In the genomic region with DNA sequence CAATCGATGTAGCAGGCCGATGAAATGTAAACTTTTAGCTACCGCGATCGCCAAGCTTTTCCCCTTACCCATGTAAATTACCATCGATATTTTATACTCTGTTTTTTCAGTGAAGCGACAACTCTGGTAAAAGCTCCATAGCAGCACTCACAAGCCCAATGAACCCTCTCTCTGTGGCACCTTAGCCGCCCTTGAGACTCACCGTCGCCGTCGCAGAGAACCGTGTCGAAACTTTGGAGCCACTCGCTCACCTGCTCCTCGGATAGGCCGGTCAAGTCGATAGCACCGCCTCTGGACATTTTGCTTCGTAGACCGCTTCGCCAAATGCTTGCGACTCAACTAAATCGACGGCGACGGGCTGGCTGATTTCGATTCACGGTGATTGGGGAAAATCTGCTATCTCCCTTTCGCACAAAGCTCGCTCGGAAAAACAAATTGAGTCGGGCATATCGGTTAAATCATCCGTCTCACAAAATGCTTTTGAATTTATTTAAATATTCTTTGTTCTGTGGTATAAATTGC, we compare ENCODE assay signal across 3 fruit fly cellular contexts.
TF ChIP-seq lines count a peak whose summit lies in the region.

A gene (minus strand): TSS at position 343 of the 522 bp plus-strand sequence.

TF ChIP-seq in whole organism, adult, 20 proteins besides CTCF, POLR2A, EP300 and RAD21 (continued from another document):
- peak; percentile 60 for TF ChIP-seq CG7101 (tag; optimal IDR thresholded peaks at IDR 0.05; lab: Kevin White, UChicago)
- no peak for TF ChIP-seq CG1620 (GFP tag; optimal IDR thresholded peaks at IDR 0.05; lab: Kevin White, UChicago)
- TF ChIP-seq CG33017 (tag; optimal IDR thresholded peaks at IDR 0.05; lab: Kevin White, UChicago), result peak; percentile 57

TF ChIP-seq in whole organism, embryonic, 481 proteins besides CTCF, POLR2A, EP300 and RAD21 (continued from another document and continues in another):
- TF ChIP-seq sim (GFP tag; IDR thresholded peaks at IDR 0.05; lab: Robert Waterston, UW), result no peak
- no peak for TF ChIP-seq CG6813 (GFP tag; optimal IDR thresholded peaks at IDR 0.05; lab: Kevin White, UChicago)
- TF ChIP-seq Pdp1 (GFP tag; optimal IDR thresholded peaks at IDR 0.05; lab: Kevin White, UChicago), result no peak
- TF ChIP-seq Med (GFP tag; lab: Kevin White, UChicago), result peak; percentile 93
- no peak for TF ChIP-seq Drgx (GFP tag; IDR thresholded peaks at IDR 0.05; lab: Robert Waterston, UW)
- TF ChIP-seq cato (GFP tag; optimal IDR thresholded peaks at IDR 0.05; lab: Kevin White, UChicago; ENCODE audit: borderline replicate concordance), result no peak
- no peak for TF ChIP-seq Rx (GFP tag; IDR thresholded peaks at IDR 0.05; lab: Robert Waterston, UW)
- peak; percentile 10 for TF ChIP-seq odd (GFP tag; optimal IDR thresholded peaks at IDR 0.05; lab: Kevin White, UChicago)
- no peak for TF ChIP-seq sens-2 (GFP tag; IDR thresholded peaks at IDR 0.05; lab: Robert Waterston, UW)
- peak; percentile 9 for TF ChIP-seq zfh2 (GFP tag; optimal IDR thresholded peaks at IDR 0.05; lab: Kevin White, UChicago)
- TF ChIP-seq da (GFP tag; optimal IDR thresholded peaks at IDR 0.05; lab: Kevin White, UChicago), result no peak
- TF ChIP-seq CG14965 (GFP tag; optimal IDR thresholded peaks at IDR 0.05; lab: Kevin White, UChicago; ENCODE audit: borderline replicate concordance), result no peak
- no peak for TF ChIP-seq C15 (GFP tag; IDR thresholded peaks at IDR 0.05; lab: Robert Waterston, UW)
- TF ChIP-seq CkIIα-i1 (GFP tag; IDR thresholded peaks at IDR 0.05; lab: Robert Waterston, UW), result no peak
- no peak for TF ChIP-seq ttk (GFP tag; IDR thresholded peaks at IDR 0.05; lab: Robert Waterston, UW)
- TF ChIP-seq salm (tag; optimal IDR thresholded peaks at IDR 0.05; lab: Kevin White, UChicago), result no peak
- TF ChIP-seq CG17802 (tag; optimal IDR thresholded peaks at IDR 0.05; lab: Kevin White, UChicago), result no peak
- 0 out of 3 replicates have a peak, but pooled peaks have one; percentile 47 for TF ChIP-seq z (GFP tag; IDR thresholded peaks at IDR 0.05; lab: Robert Waterston, UW)
- TF ChIP-seq vnd (GFP tag; IDR thresholded peaks at IDR 0.05; lab: Robert Waterston, UW; ENCODE audit: partially characterized antibody), result peak; percentile 60; the same call in 2 of the 3 replicates
- TF ChIP-seq Hand (GFP tag; optimal IDR thresholded peaks at IDR 0.05; lab: Kevin White, UChicago), result no peak
- no peak for TF ChIP-seq gem (tag; optimal IDR thresholded peaks at IDR 0.05; lab: Kevin White, UChicago)
- no peak for TF ChIP-seq CG4328 (GFP tag; optimal IDR thresholded peaks at IDR 0.05; lab: Kevin White, UChicago)
- TF ChIP-seq hth (optimal IDR thresholded peaks at IDR 0.05; lab: Kevin White, UChicago), result no peak
- TF ChIP-seq Sry-β (GFP tag; optimal IDR thresholded peaks at IDR 0.05; lab: Kevin White, UChicago), result no peak
- TF ChIP-seq CG32532 (GFP tag; IDR thresholded peaks at IDR 0.05; lab: Robert Waterston, UW), result peak; percentile 68
- TF ChIP-seq CG8290 (GFP tag; optimal IDR thresholded peaks at IDR 0.05; lab: Kevin White, UChicago), result no peak
- peak in 1 of 2 experiments; percentile 72 for TF ChIP-seq CG8290 (tag; optimal IDR thresholded peaks at IDR 0.05; lab: Kevin White, UChicago)
- peak; percentile 39; the same call in 1 of the 2 replicates for TF ChIP-seq slbo (GFP tag; IDR thresholded peaks at IDR 0.05; lab: Robert Waterston, UW)
- no peak for TF ChIP-seq abd-A (tag; optimal IDR thresholded peaks at IDR 0.05; lab: Kevin White, UChicago)
- TF ChIP-seq kay (GFP tag; optimal IDR thresholded peaks at IDR 0.05; lab: Kevin White, UChicago), result no peak
- TF ChIP-seq Trl (optimal IDR thresholded peaks at IDR 0.05; lab: Kevin White, UChicago), result peak; percentile 38 to 75
- peak; percentile 9 for TF ChIP-seq Trl (GFP tag; optimal IDR thresholded peaks at IDR 0.05; lab: Kevin White, UChicago)
- TF ChIP-seq tna (GFP tag; IDR thresholded peaks at IDR 0.05; lab: Robert Waterston, UW; ENCODE audit: partially characterized antibody), result peak; percentile 42; the same call in 1 of the 2 replicates
- no peak for TF ChIP-seq CG3407 (GFP tag; optimal IDR thresholded peaks at IDR 0.05; lab: Kevin White, UChicago)
- no peak for TF ChIP-seq CG8765 (GFP tag; IDR thresholded peaks at IDR 0.05; lab: Robert Waterston, UW)
- TF ChIP-seq fu2 (GFP tag; optimal IDR thresholded peaks at IDR 0.05; lab: Kevin White, UChicago), result no peak
- no peak for TF ChIP-seq wor (GFP tag; IDR thresholded peaks at IDR 0.05; lab: Robert Waterston, UW)
- no peak for TF ChIP-seq fd102C (GFP tag; optimal IDR thresholded peaks at IDR 0.05; lab: Kevin White, UChicago)
- TF ChIP-seq hkb (optimal IDR thresholded peaks at IDR 0.05; lab: Kevin White, UChicago), result no peak
- TF ChIP-seq hkb (GFP tag; IDR thresholded peaks at IDR 0.05; lab: Robert Waterston, UW), result no peak
- TF ChIP-seq Max (GFP tag; optimal IDR thresholded peaks at IDR 0.05; lab: Kevin White, UChicago), result no peak
- TF ChIP-seq gcm2 (GFP tag; optimal IDR thresholded peaks at IDR 0.05; lab: Kevin White, UChicago), result no peak
- TF ChIP-seq CG10543 (GFP tag; optimal IDR thresholded peaks at IDR 0.05; lab: Kevin White, UChicago), result peak; percentile 79
- TF ChIP-seq CG2875 (GFP tag; optimal IDR thresholded peaks at IDR 0.05; lab: Kevin White, UChicago), result no peak
- TF ChIP-seq amos (GFP tag; IDR thresholded peaks at IDR 0.05; lab: Robert Waterston, UW; ENCODE audit: partially characterized antibody), result peak; percentile 65; the same call in 1 of the 2 replicates
- no peak for TF ChIP-seq dmrt11E (tag; optimal IDR thresholded peaks at IDR 0.05; lab: Kevin White, UChicago)
- TF ChIP-seq Dip2 (GFP tag; IDR thresholded peaks at IDR 0.05; lab: Robert Waterston, UW), result no peak
- TF ChIP-seq CG17912 (GFP tag; optimal IDR thresholded peaks at IDR 0.05; lab: Kevin White, UChicago), result no peak
- TF ChIP-seq run (tag; optimal IDR thresholded peaks at IDR 0.05; lab: Kevin White, UChicago), result no peak
- TF ChIP-seq B-H1 (GFP tag; IDR thresholded peaks at IDR 0.05; lab: Robert Waterston, UW), result no peak
- no peak for TF ChIP-seq Awh (GFP tag; IDR thresholded peaks at IDR 0.05; lab: Robert Waterston, UW)
- no peak for TF ChIP-seq NC2β (GFP tag; optimal IDR thresholded peaks at IDR 0.05; lab: Kevin White, UChicago)
- TF ChIP-seq pb (GFP tag; optimal IDR thresholded peaks at IDR 0.05; lab: Kevin White, UChicago), result no peak
- TF ChIP-seq CG3163 (GFP tag; optimal IDR thresholded peaks at IDR 0.05; lab: Kevin White, UChicago), result peak; percentile 14
- no peak for TF ChIP-seq CG2678 (tag; optimal IDR thresholded peaks at IDR 0.05; lab: Kevin White, UChicago)
- no peak for TF ChIP-seq CG43689 (GFP tag; IDR thresholded peaks at IDR 0.05; lab: Robert Waterston, UW)
- no peak for TF ChIP-seq Ets65A (GFP tag; lab: Kevin White, UChicago)
- TF ChIP-seq seq (GFP tag; IDR thresholded peaks at IDR 0.05; lab: Robert Waterston, UW), result no peak
- no peak for TF ChIP-seq sima (GFP tag; optimal IDR thresholded peaks at IDR 0.05; lab: Kevin White, UChicago)
- peak; percentile 40 for TF ChIP-seq Meics (GFP tag; optimal IDR thresholded peaks at IDR 0.05; lab: Kevin White, UChicago)
- no peak for TF ChIP-seq HLH3B (GFP tag; IDR thresholded peaks at IDR 0.05; lab: Robert Waterston, UW)
- no peak for TF ChIP-seq grn (GFP tag; optimal IDR thresholded peaks at IDR 0.05; lab: Kevin White, UChicago)
- TF ChIP-seq caup (GFP tag; optimal IDR thresholded peaks at IDR 0.05; lab: Kevin White, UChicago; ENCODE audit: severe bottlenecking), result peak; percentile 50

TF ChIP-seq in whole organism, prepupa, 60 proteins besides CTCF, POLR2A, EP300 and RAD21 (continued from another document):
- TF ChIP-seq CG6163 (GFP tag; IDR thresholded peaks at IDR 0.05; lab: Robert Waterston, UW), result no peak; the same call in 1 of the 3 replicates
- no peak for TF ChIP-seq CG11902 (GFP tag; optimal IDR thresholded peaks at IDR 0.05; lab: Kevin White, UChicago)
- no peak for TF ChIP-seq Ets21C (GFP tag; optimal IDR thresholded peaks at IDR 0.05; lab: Kevin White, UChicago)
- no peak for TF ChIP-seq Gug (GFP tag; IDR thresholded peaks at IDR 0.05; lab: Robert Waterston, UW)
- no peak for TF ChIP-seq fd85E (GFP tag; optimal IDR thresholded peaks at IDR 0.05; lab: Kevin White, UChicago)
- no peak for TF ChIP-seq net (GFP tag; optimal IDR thresholded peaks at IDR 0.05; lab: Kevin White, UChicago)
- no peak for TF ChIP-seq salr (GFP tag; optimal IDR thresholded peaks at IDR 0.05; lab: Kevin White, UChicago)
- peak; percentile 8 for TF ChIP-seq CG16779 (tag; optimal IDR thresholded peaks at IDR 0.05; lab: Kevin White, UChicago)
- TF ChIP-seq CG3919 (GFP tag; optimal IDR thresholded peaks at IDR 0.05; lab: Kevin White, UChicago), result peak; percentile 18
- no peak for TF ChIP-seq spab (GFP tag; optimal IDR thresholded peaks at IDR 0.05; lab: Kevin White, UChicago)
- no peak for TF ChIP-seq CG10669 (GFP tag; optimal IDR thresholded peaks at IDR 0.05; lab: Kevin White, UChicago)
- no peak for TF ChIP-seq Smox (GFP tag; optimal IDR thresholded peaks at IDR 0.05; lab: Kevin White, UChicago)
- TF ChIP-seq CG11294 (GFP tag; IDR thresholded peaks at IDR 0.05; lab: Robert Waterston, UW), result no peak
- TF ChIP-seq Met (GFP tag; optimal IDR thresholded peaks at IDR 0.05; lab: Kevin White, UChicago), result peak; percentile 29
- TF ChIP-seq Sox15 (GFP tag; optimal IDR thresholded peaks at IDR 0.05; lab: Kevin White, UChicago), result no peak
- no peak for TF ChIP-seq CG6276 (GFP tag; optimal IDR thresholded peaks at IDR 0.05; lab: Kevin White, UChicago)
- TF ChIP-seq CG1621 (tag; optimal IDR thresholded peaks at IDR 0.05; lab: Kevin White, UChicago), result no peak
- TF ChIP-seq CG8319 (GFP tag; optimal IDR thresholded peaks at IDR 0.05; lab: Kevin White, UChicago), result no peak
- TF ChIP-seq Ets96B (tag; optimal IDR thresholded peaks at IDR 0.05; lab: Kevin White, UChicago), result no peak
- no peak for TF ChIP-seq Hr38 (GFP tag; optimal IDR thresholded peaks at IDR 0.05; lab: Kevin White, UChicago)
- no peak for TF ChIP-seq achi (GFP tag; optimal IDR thresholded peaks at IDR 0.05; lab: Kevin White, UChicago)
- TF ChIP-seq eg (GFP tag; IDR thresholded peaks at IDR 0.05; lab: Robert Waterston, UW), result peak; percentile 6; the same call in 1 of the 3 replicates
- TF ChIP-seq Eip75B (GFP tag; optimal IDR thresholded peaks at IDR 0.05; lab: Kevin White, UChicago), result no peak
- TF ChIP-seq vri (GFP tag; optimal IDR thresholded peaks at IDR 0.05; lab: Kevin White, UChicago), result peak; percentile 42
- TF ChIP-seq CG6792 (GFP tag; optimal IDR thresholded peaks at IDR 0.05; lab: Kevin White, UChicago), result no peak
- TF ChIP-seq CG10631 (GFP tag; optimal IDR thresholded peaks at IDR 0.05; lab: Kevin White, UChicago), result no peak
- TF ChIP-seq dac (GFP tag; optimal IDR thresholded peaks at IDR 0.05; lab: Kevin White, UChicago), result no peak
- TF ChIP-seq fd59A (GFP tag; optimal IDR thresholded peaks at IDR 0.05; lab: Kevin White, UChicago), result no peak
- peak; percentile 13 for TF ChIP-seq Hr4 (GFP tag; optimal IDR thresholded peaks at IDR 0.05; lab: Kevin White, UChicago)
- TF ChIP-seq fkh (GFP tag; optimal IDR thresholded peaks at IDR 0.05; lab: Kevin White, UChicago), result no peak
- TF ChIP-seq Sox14 (GFP tag; optimal IDR thresholded peaks at IDR 0.05; lab: Kevin White, UChicago), result peak; percentile 32
- no peak for TF ChIP-seq CG6854 (GFP tag; optimal IDR thresholded peaks at IDR 0.05; lab: Kevin White, UChicago)
- no peak for TF ChIP-seq CG31627 (GFP tag; optimal IDR thresholded peaks at IDR 0.05; lab: Kevin White, UChicago)
- no peak for TF ChIP-seq lz (GFP tag; optimal IDR thresholded peaks at IDR 0.05; lab: Kevin White, UChicago)
- no peak for TF ChIP-seq topi (GFP tag; optimal IDR thresholded peaks at IDR 0.05; lab: Kevin White, UChicago)
- TF ChIP-seq CG8119 (GFP tag; IDR thresholded peaks at IDR 0.05; lab: Robert Waterston, UW), result no peak
- TF ChIP-seq CG8632 (GFP tag; optimal IDR thresholded peaks at IDR 0.05; lab: Kevin White, UChicago), result peak; percentile 8
- TF ChIP-seq CG4318 (GFP tag; optimal IDR thresholded peaks at IDR 0.05; lab: Kevin White, UChicago), result no peak
- TF ChIP-seq cyc (GFP tag; optimal IDR thresholded peaks at IDR 0.05; lab: Kevin White, UChicago), result no peak
- TF ChIP-seq CG32006 (GFP tag; optimal IDR thresholded peaks at IDR 0.05; lab: Kevin White, UChicago), result no peak
- peak; percentile 13 for TF ChIP-seq pdm3 (GFP tag; optimal IDR thresholded peaks at IDR 0.05; lab: Kevin White, UChicago)
- TF ChIP-seq Lpt (GFP tag; optimal IDR thresholded peaks at IDR 0.05; lab: Kevin White, UChicago), result no peak
